Worm (Caenorhabditis elegans) whole organism, L4 larva: ENCODE data around the gene Y43F8B.12.
A peak's percentile ranks its signal among the peaks of the same experiment; 100 is the strongest.

Experiments
- F37D6.2 ChIP-seq: sonication (generic microtip); optimal IDR thresholded peaks from 2 replicates; lab custom pipeline; 2016; ENCODE audit warnings: mild to moderate bottlenecking, missing genetic modification characterization, missing compliant biosample characterization
- Y48G9A.11 ChIP-seq: fragments of 200-800 bp; sonication (Bioruptor generic); IDR thresholded peaks from 2 replicates; pipeline ENCODE4 v1.3.6; 2022; ENCODE audit warnings: missing genetic modification reagents, missing genetic modification characterization, missing compliant biosample characterization
- ZK546.5 ChIP-seq, 2 experiments: sonication (generic microtip); optimal IDR thresholded peaks; 2 replicates each; lab custom pipeline; 2017; ENCODE audit warnings: missing biosample characterization in 2 of 2, missing genetic modification characterization in 2 of 2
- aha-1 ChIP-seq: fragments of 150-350 bp; peaks from one replicate; lab custom pipeline; 2014; ENCODE audit warnings: missing biosample characterization, missing genetic modification characterization
- ama-1 ChIP-seq: fragments of 150-350 bp; optimal IDR thresholded peaks from 2 replicates; lab custom pipeline; 2014; ENCODE audit warnings: inconsistent platforms, mixed read lengths
- arid-1 ChIP-seq: fragments of 200-800 bp; sonication (Bioruptor generic); conservative IDR thresholded peaks from 2 replicates; pipeline ENCODE4 v1.3.6; 2022; ENCODE audit warnings: missing genetic modification reagents, missing genetic modification characterization, missing compliant biosample characterization
- ceh-62 ChIP-seq: sonication (generic microtip); optimal IDR thresholded peaks from 2 replicates; lab custom pipeline; 2017; ENCODE audit warnings: missing biosample characterization, missing genetic modification characterization
- cey-2 ChIP-seq: sonication (generic microtip); optimal IDR thresholded peaks from 3 replicates; lab custom pipeline; 2017; ENCODE audit warnings: missing genetic modification characterization, mild to moderate bottlenecking, missing compliant biosample characterization, antibody characterized with exemption, borderline replicate concordance; ENCODE audit not compliant: insufficient read depth
- ctbp-1 ChIP-seq: fragments of 200-800 bp; sonication (Bioruptor generic); IDR thresholded peaks from 2 replicates; pipeline ENCODE4 v1.3.6; 2022; ENCODE audit warnings: missing genetic modification reagents, missing genetic modification characterization, missing compliant biosample characterization
- dmd-8 ChIP-seq: fragments of 200-800 bp; sonication (Bioruptor generic); IDR thresholded peaks from 2 replicates; pipeline ENCODE4 v1.3.6; 2022; ENCODE audit warnings: missing genetic modification characterization, missing compliant biosample characterization
- gei-8 ChIP-seq: fragments of 200-800 bp; sonication (Bioruptor generic); optimal IDR thresholded peaks from 2 replicates; lab custom pipeline; 2018; ENCODE audit warnings: mild to moderate bottlenecking, missing genetic modification characterization, missing compliant biosample characterization
- hmg-1.1 ChIP-seq: fragments of 200-800 bp; sonication (Bioruptor generic); IDR thresholded peaks from 2 replicates; pipeline ENCODE4 v1.3.6; 2022; ENCODE audit warnings: missing genetic modification reagents, missing genetic modification characterization, missing compliant biosample characterization
- lin-1 ChIP-seq: fragments of 200-800 bp; sonication (Bioruptor generic); IDR thresholded peaks from 2 replicates; pipeline ENCODE4 v1.3.6; 2022; ENCODE audit warnings: missing genetic modification reagents, missing genetic modification characterization, missing compliant biosample characterization
- lin-38 ChIP-seq: fragments of 200-800 bp; sonication (Bioruptor generic); IDR thresholded peaks from 2 replicates; pipeline ENCODE4 v1.3.6; 2022; ENCODE audit warnings: missing genetic modification reagents, missing genetic modification characterization, missing compliant biosample characterization
- lin-39 ChIP-seq: fragments of 150-350 bp; optimal IDR thresholded peaks from 2 replicates; lab custom pipeline; 2014; ENCODE audit warnings: missing biosample characterization, missing genetic modification reagents, missing genetic modification characterization
- mdl-1 ChIP-seq, 2 experiments: fragments of 150-350 bp in 1 of 2; sonication (generic microtip) in 1 of 2; optimal IDR thresholded peaks; 2 replicates each; lab custom pipeline; 2014 to 2017; ENCODE audit warnings: missing biosample characterization in 2 of 2, missing genetic modification characterization in 2 of 2
- mdt-29 ChIP-seq: fragments of 200-800 bp; sonication (Bioruptor generic); IDR thresholded peaks from 2 replicates; pipeline ENCODE4 v1.3.6; 2022; ENCODE audit warnings: missing genetic modification reagents, missing genetic modification characterization, missing compliant biosample characterization
- nhr-111 ChIP-seq: fragments of 200-800 bp; sonication (Bioruptor generic); optimal IDR thresholded peaks from 2 replicates; lab custom pipeline; 2018; ENCODE audit warnings: mild to moderate bottlenecking, missing genetic modification characterization, missing compliant biosample characterization
- nhr-28 ChIP-seq: fragments of 150-350 bp; optimal IDR thresholded peaks from 2 replicates; lab custom pipeline; 2014; ENCODE audit warnings: missing biosample characterization, missing genetic modification characterization
- nhr-6 ChIP-seq: fragments of 150-350 bp; optimal IDR thresholded peaks from 2 replicates; lab custom pipeline; 2014; ENCODE audit warnings: missing biosample characterization, missing genetic modification characterization
- pha-4 ChIP-seq, 2 experiments: fragments of 150-350 bp in 1 of 2; fragments of 200-800 bp in 1 of 2; sonication (Bioruptor generic) in 1 of 2; IDR thresholded peaks in 1 of 2; optimal IDR thresholded peaks in 1 of 2; 2 replicates each; pipeline versions ENCODE4 v1.3.6 to Lab custom; 2014 to 2022; ENCODE audit warnings: missing genetic modification characterization in 2 of 2, missing genetic modification reagents in 2 of 2, missing biosample characterization in 1 of 2, missing compliant biosample characterization in 1 of 2
- set-16 ChIP-seq: fragments of 200-800 bp; sonication (Bioruptor generic); IDR thresholded peaks from 2 replicates; pipeline ENCODE4 v1.3.6; 2022; ENCODE audit warnings: missing genetic modification reagents, missing genetic modification characterization, missing compliant biosample characterization
- spr-1 ChIP-seq: sonication (generic microtip); optimal IDR thresholded peaks from 2 replicates; lab custom pipeline; 2016; ENCODE audit warnings: mild to moderate bottlenecking, missing genetic modification characterization, missing compliant biosample characterization
- spr-3 ChIP-seq: fragments of 200-800 bp; sonication (Bioruptor generic); optimal IDR thresholded peaks from 2 replicates; lab custom pipeline; 2018; ENCODE audit warnings: mild to moderate bottlenecking, missing genetic modification characterization, missing compliant biosample characterization
- tag-97 ChIP-seq: fragments of 200-800 bp; sonication (Bioruptor generic); IDR thresholded peaks from 2 replicates; pipeline ENCODE4 v1.3.6; 2022; ENCODE audit warnings: missing genetic modification characterization, missing compliant biosample characterization
- unc-39 ChIP-seq: sonication (generic microtip); optimal IDR thresholded peaks from 2 replicates; lab custom pipeline; 2017; ENCODE audit warnings: missing biosample characterization, missing genetic modification characterization
- zip-11 ChIP-seq: fragments of 200-800 bp; sonication (Bioruptor generic); IDR thresholded peaks from 2 replicates; pipeline ENCODE4 v1.3.6; 2022; ENCODE audit warnings: missing genetic modification characterization, missing compliant biosample characterization
- zip-2 ChIP-seq: fragments of 150-350 bp; optimal IDR thresholded peaks from 2 replicates; lab custom pipeline; 2014; ENCODE audit warnings: missing biosample characterization, missing genetic modification characterization

Y43F8B.12 gene

DNA sequence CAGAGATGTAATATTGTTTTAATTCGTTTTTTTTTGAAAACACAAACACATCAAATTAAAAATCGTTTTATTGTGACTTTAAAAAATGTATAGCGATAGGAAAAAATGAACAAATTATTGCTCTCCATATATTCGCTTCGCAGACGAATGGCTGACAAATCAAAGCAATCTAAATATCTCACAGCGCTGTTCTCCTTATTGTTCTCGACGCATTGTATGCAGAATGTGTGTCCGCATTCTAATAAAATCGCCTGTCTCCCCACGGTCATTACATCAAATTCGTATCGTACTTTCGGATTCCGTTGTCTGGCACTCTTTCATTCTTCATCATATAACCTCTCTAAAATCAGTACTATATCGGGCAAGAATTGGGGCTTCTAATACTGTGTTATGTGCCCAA lies 9.7 kb downstream of the Y43F8B.12 start, which contains the start of gene Y43F8B.9:
Gene Y43F8B.9, plus strand, starts transcription at position 301 of the 400 bp plus-strand sequence.
- TF ChIP-seq ZK546.5 (tag; optimal IDR thresholded peaks at IDR 0.05; lab: Kevin White, UChicago) (no peak), lin-39 (no peak), tag-97 (GFP tag; lab: Robert Waterston, UW) (no peak), ctbp-1 (GFP tag; lab: Robert Waterston, UW) (no peak), zip-2 (tag; lab: Kevin White, UChicago) (no peak), spr-1 (no peak), spr-3 (no peak), nhr-28 (tag; lab: Kevin White, UChicago) (no peak), Y48G9A.11 (GFP tag; lab: Robert Waterston, UW) (no peak), zip-11 (GFP tag; lab: Robert Waterston, UW) (no peak)
- TF ChIP-seq, all 104 proteins: peak for 0

ce11 chrV:19482535-19482934 lies 14.4 kb downstream of the Y43F8B.12 start, which contains the start of gene Y43F8B.22:
Gene Y43F8B.22 (plus strand): TSS chrV:19482835.
- TF ChIP-seq aha-1 (tag; lab: Kevin White, UChicago) (peak; percentile 68), arid-1 (GFP tag; lab: Robert Waterston, UW) (no peak), lin-1 (GFP tag; lab: Robert Waterston, UW) (no peak)

ce11 chrV:19484507-19484906 lies 16.3 kb downstream of the Y43F8B.12 start, which contains the start of gene Y43F8B.17:
Gene Y43F8B.17 (plus strand): TSS chrV:19484721.
- TF ChIP-seq lin-38 (GFP tag; lab: Robert Waterston, UW) = no peak
- no peak for TF ChIP-seq nhr-6 (tag; lab: Kevin White, UChicago)
- no peak for TF ChIP-seq gei-8 (GFP tag; lab: Kevin White, UChicago)
- TF ChIP-seq lin-39 = no peak
- TF ChIP-seq F37D6.2 (tag; lab: Kevin White, UChicago) = no peak

ce11 chrV:19485261-19485660 lies 17.1 kb downstream of the Y43F8B.12 start, which contains the start of gene Y43F8B.28:
Gene Y43F8B.28 (plus strand): TSS chrV:19485319.
- TF ChIP-seq dmd-8 (GFP tag; lab: Robert Waterston, UW) (no peak), cey-2 (tag; lab: Kevin White, UChicago) (no peak), tag-97 (GFP tag; lab: Robert Waterston, UW) (no peak), nhr-6 (tag; lab: Kevin White, UChicago) (no peak), nhr-111 (GFP tag; lab: Kevin White, UChicago) (no peak), set-16 (peak; percentile 95)

DNA sequence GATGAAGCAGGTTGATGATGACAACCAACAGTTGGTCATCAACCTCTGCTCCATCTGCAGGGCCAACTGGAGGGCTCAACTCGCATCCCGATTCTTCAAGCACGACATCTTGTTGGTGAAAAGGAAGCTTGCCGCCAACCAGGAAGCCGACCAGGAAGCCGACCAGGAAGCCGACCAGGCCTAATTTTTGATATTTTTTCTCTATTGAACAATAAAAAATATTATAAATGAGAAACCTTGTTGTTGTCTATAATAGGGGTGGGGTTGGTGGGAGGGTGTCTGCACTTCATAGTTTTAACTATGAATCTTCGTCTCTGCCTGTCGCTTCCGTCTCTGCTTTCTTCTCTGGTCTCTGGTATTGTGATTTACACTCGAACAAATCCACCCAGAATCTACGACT lies 17.5 kb downstream of the Y43F8B.12 start, which contains the start of gene Y43F8B.18:
Gene Y43F8B.18, plus strand, starts transcription at position 301 of the 400 bp plus-strand sequence.
- no peak for TF ChIP-seq ama-1 (lab: Kevin White, UChicago)
- no peak for TF ChIP-seq pha-4 (GFP tag; IDR thresholded peaks at IDR 0.05; lab: Robert Waterston, UW)
- no peak for TF ChIP-seq pha-4 (tag; optimal IDR thresholded peaks at IDR 0.05; lab: Kevin White, UChicago)
- TF ChIP-seq gei-8 (GFP tag; lab: Kevin White, UChicago) = no peak
- TF ChIP-seq zip-11 (GFP tag; lab: Robert Waterston, UW) = no peak
- TF ChIP-seq hmg-1.1 (GFP tag; lab: Robert Waterston, UW) = no peak

DNA sequence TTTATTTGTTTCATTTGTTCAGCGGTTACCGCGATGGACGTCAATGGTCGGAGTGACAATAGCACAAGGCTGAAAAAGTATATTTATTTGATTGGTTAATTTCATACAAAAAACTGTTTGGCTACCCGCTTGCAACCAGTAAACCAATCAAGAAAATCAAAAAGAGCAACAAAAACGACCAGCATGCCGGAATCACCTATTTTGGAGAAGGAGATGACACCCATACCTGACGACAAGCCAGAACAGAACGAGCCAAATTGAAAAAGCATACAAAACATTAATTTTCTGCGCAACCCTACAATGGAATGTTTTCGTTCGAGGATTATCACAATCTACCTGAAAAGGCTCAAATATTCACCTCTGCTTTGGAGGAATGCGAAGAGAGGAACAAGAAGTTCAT lies 22.3 kb downstream of the Y43F8B.12 start, which contains the start of gene Y43F8B.7:
Gene Y43F8B.7, plus strand, starts transcription at position 301 of the 400 bp plus-strand sequence.
- no peak for TF ChIP-seq pha-4 (GFP tag; IDR thresholded peaks at IDR 0.05; lab: Robert Waterston, UW)
- TF ChIP-seq pha-4 (tag; optimal IDR thresholded peaks at IDR 0.05; lab: Kevin White, UChicago) = no peak
- no peak for TF ChIP-seq tag-97 (GFP tag; lab: Robert Waterston, UW)
- TF ChIP-seq mdt-29 = no peak
- no peak for TF ChIP-seq unc-39 (tag; lab: Kevin White, UChicago)
- no peak for TF ChIP-seq ceh-62 (tag; lab: Kevin White, UChicago)
- TF ChIP-seq mdl-1 (tag; optimal IDR thresholded peaks at IDR 0.05; lab: Kevin White, UChicago) = no peak
- TF ChIP-seq lin-38 (GFP tag; lab: Robert Waterston, UW) = no peak
